Worm (Caenorhabditis elegans) whole organism, young adult: ENCODE data around the gene F53B7.7.

Source experiments
- B0035.1 ChIP-seq: sonication (generic microtip); optimal IDR thresholded peaks from 2 replicates; lab custom pipeline; 2016; ENCODE audit warnings: missing genetic modification characterization, mild to moderate bottlenecking, missing compliant biosample characterization, missing genotype, missing genetic modification reagents
- F37B4.10 ChIP-seq: fragments of 200-800 bp; sonication (Bioruptor generic); IDR thresholded peaks from 2 replicates; pipeline ENCODE4 v1.3.6; 2022; ENCODE audit warnings: missing genetic modification characterization, missing compliant biosample characterization
- ama-1 ChIP-seq, 3 experiments: fragments of 150-350 bp in 1 of 3; sonication (generic microtip) in 2 of 3; optimal IDR thresholded peaks; 2 replicates each; lab custom pipeline; 2014 to 2018; ENCODE audit warnings: missing biosample characterization in 2 of 3, missing genetic modification characterization in 2 of 3, missing genetic modification reagents in 2 of 3
- bed-1 ChIP-seq: fragments of 200-800 bp; sonication (Bioruptor generic); IDR thresholded peaks from 2 replicates; pipeline ENCODE4 v1.3.6; 2022; ENCODE audit warnings: missing genetic modification reagents, missing genetic modification characterization, missing compliant biosample characterization
- bed-2 ChIP-seq: fragments of 200-800 bp; sonication (Bioruptor generic); IDR thresholded peaks from 2 replicates; pipeline ENCODE4 v1.3.6; 2022; ENCODE audit warnings: missing genetic modification reagents, missing genetic modification characterization, missing compliant biosample characterization
- fkh-3 ChIP-seq: sonication (generic microtip); optimal IDR thresholded peaks from 2 replicates; lab custom pipeline; 2016; ENCODE audit warnings: mild to moderate bottlenecking, missing genetic modification characterization, missing compliant biosample characterization
- sea-2 ChIP-seq: fragments of 200-800 bp; sonication (Bioruptor generic); IDR thresholded peaks from 2 replicates; pipeline ENCODE4 v1.3.6; 2022; ENCODE audit warnings: missing genetic modification characterization, missing compliant biosample characterization
- snpc-3.4 ChIP-seq: sonication (generic microtip); optimal IDR thresholded peaks from 2 replicates; lab custom pipeline; 2017; ENCODE audit warnings: missing genetic modification characterization, mild to moderate bottlenecking, missing compliant biosample characterization, antibody characterized with exemption, moderate library complexity, missing genotype, missing genetic modification reagents
- ztf-26 ChIP-seq: sonication (generic microtip); optimal IDR thresholded peaks from 2 replicates; lab custom pipeline; 2017; ENCODE audit warnings: missing genetic modification characterization, missing compliant biosample characterization
- ztf-3 ChIP-seq: fragments of 200-800 bp; sonication (Bioruptor generic); optimal IDR thresholded peaks from 2 replicates; lab custom pipeline; 2018; ENCODE audit warnings: mild to moderate bottlenecking, missing genetic modification characterization, missing compliant biosample characterization

ce11 chrV:10961448-10961870 is 37.4 kb upstream of the F53B7.7 start:
- TF ChIP-seq bed-1 (GFP tag; lab: Robert Waterston, UW) (no peak), ztf-3 (GFP tag; lab: Kevin White, UChicago) (peak; percentile 26), fkh-3 (tag; lab: Kevin White, UChicago) (no peak), bed-2 (GFP tag; lab: Robert Waterston, UW) (no peak), B0035.1 (tag; lab: Kevin White, UChicago) (no peak), F37B4.10 (GFP tag; lab: Robert Waterston, UW) (no peak), ama-1 (optimal IDR thresholded peaks at IDR 0.05; lab: Kevin White, UChicago) (no peak), ama-1 (GFP tag; optimal IDR thresholded peaks at IDR 0.05; lab: Kevin White, UChicago) (no peak), sea-2 (GFP tag; lab: Robert Waterston, UW) (no peak), snpc-3.4 (tag; lab: Kevin White, UChicago) (no peak), ztf-26 (tag; lab: Kevin White, UChicago) (no peak)
